Worm (Caenorhabditis elegans) whole organism, L4/young adult: ENCODE data around the gene ssp-33.

Experiments used
- W03F9.2 ChIP-seq: fragments of 150-350 bp; optimal IDR thresholded peaks from 2 replicates; lab custom pipeline; 2014; ENCODE audit warnings: missing biosample characterization, missing genetic modification characterization
- dao-5 ChIP-seq: sonication (generic microtip); optimal IDR thresholded peaks from 2 replicates; lab custom pipeline; 2016; ENCODE audit warnings: missing genotype, missing genetic modification characterization, moderate library complexity, missing compliant biosample characterization
- him-1 ChIP-seq: sonication (generic microtip); optimal IDR thresholded peaks from 2 replicates; lab custom pipeline; 2016; ENCODE audit warnings: missing genotype, missing genetic modification reagents, missing genetic modification characterization, missing compliant biosample characterization

Gene ssp-33

DNA sequence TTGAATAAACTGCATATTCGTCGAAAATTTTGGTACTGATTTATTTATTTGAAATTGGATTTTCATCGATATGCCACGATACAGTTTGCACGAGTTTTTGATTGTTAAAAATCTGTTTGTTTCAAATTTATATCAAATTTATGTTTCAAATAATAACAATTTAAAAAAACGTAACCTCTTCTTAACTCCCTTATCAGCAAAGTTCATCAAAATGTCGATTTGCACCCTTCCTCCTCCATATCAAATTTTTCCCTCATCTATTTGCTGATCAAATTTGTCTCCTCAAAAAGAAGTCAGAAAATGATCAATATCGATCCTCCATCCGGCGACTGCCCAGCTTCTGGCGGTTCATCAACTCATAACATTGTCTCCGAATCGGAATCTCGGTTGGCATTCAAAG, at the start of gene ssp-33:
Gene ssp-33, plus strand, starts transcription at position 301 of the 400 bp plus-strand sequence.
- no peak for TF ChIP-seq W03F9.2 (tag; lab: Kevin White, UChicago)
- no peak for TF ChIP-seq him-1
- TF ChIP-seq dao-5 (tag; lab: Kevin White, UChicago): no peak

DNA sequence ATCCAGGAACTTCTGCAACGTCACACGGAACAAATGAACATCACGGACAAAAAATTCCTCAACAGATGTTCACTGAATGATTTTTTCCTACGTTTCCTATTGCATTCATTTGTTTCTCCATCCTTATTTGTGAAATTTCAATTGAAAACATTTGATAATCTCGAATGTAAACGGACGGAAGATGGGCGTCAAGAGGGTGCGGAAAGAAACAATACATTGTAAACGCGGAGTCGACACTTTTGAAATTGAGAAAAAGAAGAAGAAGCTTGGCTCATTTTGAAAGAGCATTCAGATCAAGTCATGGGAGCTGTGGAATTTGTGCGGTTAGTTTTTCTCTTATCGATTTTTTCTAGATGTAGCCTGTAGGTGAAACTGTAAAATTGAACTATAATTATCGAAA, 48.2 kb upstream of the ssp-33 start, which contains the start of gene C47E8.9:
Gene C47E8.9, plus strand, starts transcription at position 301 of the 400 bp plus-strand sequence.
- TF ChIP-seq him-1 (no peak), dao-5 (tag; lab: Kevin White, UChicago) (no peak), W03F9.2 (tag; lab: Kevin White, UChicago) (no peak)

DNA sequence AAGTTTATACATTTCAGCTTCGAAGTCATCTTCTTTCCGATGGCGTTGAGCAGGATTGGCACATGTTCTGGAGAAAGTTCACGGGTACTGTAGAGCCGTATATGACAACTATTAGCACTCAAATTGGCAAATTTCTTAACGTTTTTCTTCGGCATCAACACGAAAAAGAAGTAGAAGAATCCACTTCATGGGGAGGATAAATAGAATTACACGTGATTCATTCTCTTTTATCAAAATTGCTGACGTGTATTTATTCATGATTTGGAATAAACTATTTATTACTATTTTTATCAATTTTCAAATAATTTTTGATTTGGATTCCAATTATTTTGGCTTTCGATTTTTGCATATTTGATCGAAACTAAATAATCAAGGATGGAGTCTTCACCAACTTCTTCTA, 45.4 kb upstream of the ssp-33 start, which contains the start of gene C47E8.1:
Gene C47E8.1, plus strand, starts transcription at position 301 of the 400 bp plus-strand sequence.
- TF ChIP-seq him-1: no peak

ce11 chrV:14678298-14678697, 32.9 kb upstream of the ssp-33 start:
- TF ChIP-seq dao-5 (tag; lab: Kevin White, UChicago) (no peak), him-1 (no peak), W03F9.2 (tag; lab: Kevin White, UChicago) (no peak)

ce11 chrV:14680014-14680413, 31.2 kb upstream of the ssp-33 start, which contains the start of gene C47E8.3:
Gene C47E8.3, plus strand, starts transcription at chrV:14680314.
- no peak for TF ChIP-seq him-1
- TF ChIP-seq dao-5 (tag; lab: Kevin White, UChicago): no peak
- no peak for TF ChIP-seq W03F9.2 (tag; lab: Kevin White, UChicago)

DNA sequence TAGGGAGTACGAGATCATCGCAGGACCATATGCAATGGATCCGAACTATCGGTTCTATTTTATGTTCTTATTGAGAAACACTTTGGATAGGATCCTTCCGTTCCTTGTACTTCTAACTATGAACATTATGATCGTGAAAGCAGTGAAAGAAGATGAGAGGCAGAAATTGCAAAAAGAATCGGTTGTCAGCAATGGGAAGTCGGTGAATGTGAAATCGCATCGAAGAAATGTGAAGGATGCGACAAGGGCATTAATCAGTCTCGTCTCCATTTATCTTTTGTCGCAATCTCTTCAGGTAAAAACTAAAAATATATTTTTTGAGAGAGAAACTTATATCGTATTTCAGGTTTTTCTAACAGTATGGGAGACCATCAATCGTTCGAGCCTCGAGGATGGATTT, 28.3 kb upstream of the ssp-33 start:
- TF ChIP-seq dao-5 (tag; lab: Kevin White, UChicago): no peak
- TF ChIP-seq him-1: no peak
- TF ChIP-seq W03F9.2 (tag; lab: Kevin White, UChicago): no peak

DNA sequence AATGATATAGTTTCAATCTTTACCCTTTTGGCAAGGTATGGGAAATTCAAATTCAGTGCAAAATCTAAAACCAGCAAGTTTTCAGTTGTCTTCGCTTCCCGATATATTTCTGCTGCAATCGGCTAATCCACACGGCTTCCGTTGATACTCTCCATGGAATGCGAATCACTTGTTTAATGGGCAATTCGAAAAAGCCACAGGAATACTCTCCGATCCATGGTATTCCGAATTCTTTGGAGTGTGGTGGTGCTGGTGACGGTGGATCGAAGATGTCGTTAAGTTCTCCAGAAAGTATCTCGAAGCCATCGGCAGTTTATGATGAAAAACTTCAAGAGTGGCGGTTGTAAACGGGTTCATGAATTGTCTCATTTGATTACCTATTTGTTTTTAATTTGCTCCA, 27.9 kb upstream of the ssp-33 start:
- TF ChIP-seq dao-5 (tag; lab: Kevin White, UChicago) (no peak), W03F9.2 (tag; lab: Kevin White, UChicago) (no peak), him-1 (no peak)

DNA sequence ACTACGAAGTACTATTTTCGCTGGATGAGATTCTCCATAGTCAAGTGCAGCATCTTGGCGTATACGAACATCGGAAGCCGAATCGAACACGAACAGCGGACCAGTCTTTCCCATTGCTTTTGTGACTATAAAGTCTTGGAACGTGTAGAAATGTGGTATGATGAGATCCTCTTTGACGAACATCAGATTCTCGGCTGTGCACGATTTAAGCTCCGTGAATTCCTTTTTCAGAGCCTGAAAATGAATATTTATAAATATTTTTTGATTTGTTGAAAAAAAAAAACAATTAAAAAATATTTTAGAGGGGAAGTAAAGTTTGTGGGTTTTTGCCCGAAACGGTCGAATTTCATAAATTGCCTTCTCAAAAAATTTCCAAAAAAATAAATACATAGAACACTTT, 27.3 kb upstream of the ssp-33 start:
- TF ChIP-seq him-1 (no peak), dao-5 (tag; lab: Kevin White, UChicago) (no peak), W03F9.2 (tag; lab: Kevin White, UChicago) (no peak)

DNA sequence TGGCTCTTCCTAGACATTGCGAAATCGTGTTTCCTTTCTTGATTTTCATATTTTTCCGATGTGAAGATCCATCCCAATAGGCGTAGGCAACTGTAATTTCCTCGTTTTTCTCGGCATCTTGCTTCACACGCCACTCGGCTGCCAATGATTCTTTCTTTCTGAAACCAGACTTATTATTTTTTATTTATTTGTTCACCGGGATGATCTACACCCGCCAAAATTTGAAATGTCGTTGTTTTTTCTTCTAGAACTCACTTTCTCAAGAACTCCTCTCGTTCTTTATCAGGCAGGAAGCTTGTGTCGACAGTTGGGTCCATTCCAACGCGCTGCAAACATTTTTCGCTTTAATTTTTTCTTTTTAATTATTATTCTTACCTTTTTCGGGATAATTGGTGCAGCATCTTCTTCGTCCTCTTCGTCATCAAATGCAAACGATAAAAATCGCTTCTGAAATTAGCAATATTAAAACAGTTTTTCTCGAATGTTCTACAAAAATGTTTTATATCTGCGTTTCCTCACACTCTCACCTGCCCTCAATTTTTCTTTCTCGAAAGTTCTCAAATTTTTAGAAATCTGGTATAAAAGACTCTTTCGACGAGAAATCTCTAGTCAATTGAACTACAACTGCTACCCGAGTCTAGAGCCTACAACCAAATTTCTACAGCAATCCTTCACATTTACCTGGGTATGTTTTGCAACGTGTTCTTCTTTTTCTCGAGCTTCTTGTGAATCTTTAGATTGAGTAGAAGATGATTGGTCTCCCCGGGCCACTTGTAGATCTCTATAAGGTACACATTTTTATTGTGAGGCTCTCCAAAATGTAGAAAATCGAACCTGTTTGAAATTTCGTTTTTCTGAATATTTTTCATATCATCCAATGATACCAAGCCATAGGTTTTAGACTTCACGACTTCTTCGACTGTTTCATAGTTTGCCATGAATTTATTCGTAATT, 26.5 kb upstream of the ssp-33 start, which contains the start of gene hsp-90:
Gene hsp-90, plus strand, starts transcription at position 560 of the 954 bp plus-strand sequence.
- TF ChIP-seq dao-5 (tag; lab: Kevin White, UChicago) (no peak), W03F9.2 (tag; lab: Kevin White, UChicago) (no peak), him-1 (no peak)

- TF ChIP-seq dao-5 (tag; lab: Kevin White, UChicago) (no peak), him-1 (peak; percentile 96), W03F9.2 (tag; lab: Kevin White, UChicago) (peak; percentile 94)
Observed at ce11 chrV:14685435-14686058, 25.6 kb upstream of the ssp-33 start, which contains the start of gene C47E8.4. Gene C47E8.4, minus strand, starts transcription at chrV:14685485.

DNA sequence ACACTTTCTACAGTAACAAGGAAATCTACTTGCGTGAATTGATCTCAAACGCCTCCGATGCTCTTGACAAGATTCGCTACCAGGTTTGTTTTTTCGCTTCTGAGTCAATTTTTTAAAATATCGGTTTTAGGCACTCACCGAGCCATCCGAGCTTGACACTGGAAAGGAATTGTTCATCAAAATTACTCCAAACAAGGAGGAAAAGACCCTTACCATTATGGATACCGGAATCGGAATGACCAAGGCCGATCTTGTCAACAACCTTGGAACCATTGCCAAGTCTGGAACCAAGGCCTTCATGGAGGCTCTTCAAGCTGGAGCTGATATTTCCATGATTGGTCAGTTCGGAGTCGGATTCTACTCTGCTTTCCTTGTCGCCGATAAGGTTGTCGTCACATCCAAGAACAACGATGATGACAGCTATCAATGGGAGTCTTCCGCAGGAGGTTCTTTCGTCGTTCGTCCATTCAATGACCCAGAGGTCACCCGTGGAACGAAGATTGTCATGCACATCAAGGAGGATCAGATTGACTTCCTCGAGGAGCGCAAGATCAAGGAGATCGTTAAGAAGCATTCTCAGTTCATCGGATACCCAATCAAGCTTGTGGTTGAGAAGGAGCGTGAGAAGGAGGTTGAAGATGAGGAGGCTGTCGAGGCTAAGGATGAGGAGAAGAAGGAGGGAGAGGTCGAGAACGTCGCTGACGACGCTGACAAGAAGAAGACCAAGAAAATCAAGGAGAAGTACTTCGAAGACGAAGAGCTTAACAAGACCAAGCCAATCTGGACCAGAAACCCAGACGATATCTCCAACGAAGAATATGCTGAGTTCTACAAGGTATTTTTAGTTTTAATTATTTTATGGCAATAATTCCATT, 24.7 kb upstream of the ssp-33 start:
- TF ChIP-seq dao-5 (tag; lab: Kevin White, UChicago) (no peak), him-1 (no peak), W03F9.2 (tag; lab: Kevin White, UChicago) (no peak)

- TF ChIP-seq W03F9.2 (tag; lab: Kevin White, UChicago) (no peak), him-1 (no peak), dao-5 (tag; lab: Kevin White, UChicago) (no peak)
Observed at ce11 chrV:14687106-14687964, 23.8 kb upstream of the ssp-33 start.
